Fruit fly (Drosophila melanogaster): Measurements from ENCODE around the gene CG12316.

CG12316 gene

dm6 chr3L:15089083-15089704 is 47.5 kb downstream of the CG12316 start (continued):
- TF ChIP-seq Oli (tag; optimal IDR thresholded peaks at IDR 0.05) (peak; percentile 5), Sox100B (GFP tag; optimal IDR thresholded peaks at IDR 0.05) (peak; percentile 37), CG10147 (GFP tag; optimal IDR thresholded peaks at IDR 0.05) (peak; percentile 5), pnt (GFP tag; optimal IDR thresholded peaks at IDR 0.05) (no peak), CG17612 (GFP tag; IDR thresholded peaks at IDR 0.05) (no peak), bab2 (GFP tag; optimal IDR thresholded peaks at IDR 0.05) (no peak), Fer1 (GFP tag; optimal IDR thresholded peaks at IDR 0.05) (peak; percentile 3), CG11504 (tag; optimal IDR thresholded peaks at IDR 0.05) (peak; percentile 98), cwo (GFP tag; optimal IDR thresholded peaks at IDR 0.05) (peak; percentile 62), gsb-n (tag; optimal IDR thresholded peaks at IDR 0.05) (peak; percentile 3), CG12391 (tag; optimal IDR thresholded peaks at IDR 0.05) (peak; percentile 55), CG18262 (tag; optimal IDR thresholded peaks at IDR 0.05) (peak; percentile 57), Tbp (GFP tag; optimal IDR thresholded peaks at IDR 0.05) (no peak), CG7556 (GFP tag; optimal IDR thresholded peaks at IDR 0.05) (peak; percentile 17), Hr78 (GFP tag; optimal IDR thresholded peaks at IDR 0.05) (peak in 1 of 2 experiments; percentile 33), CG10267 (tag; optimal IDR thresholded peaks at IDR 0.05) (peak; percentile 27), tap (tag; optimal IDR thresholded peaks at IDR 0.05) (peak; percentile 43), PHDP (tag; optimal IDR thresholded peaks at IDR 0.05) (peak; percentile 53), NFAT (GFP tag; IDR thresholded peaks at IDR 0.05) (no peak), Usf (GFP tag; optimal IDR thresholded peaks at IDR 0.05) (no peak), CG15269 (tag; optimal IDR thresholded peaks at IDR 0.05) (peak; percentile 56), row (GFP tag; IDR thresholded peaks at IDR 0.05) (peak; percentile 41; the same call in 2 of the 3 replicates), bsh (GFP tag; optimal IDR thresholded peaks at IDR 0.05) (peak in 1 of 2 experiments; percentile 44), dmrt99B (tag; optimal IDR thresholded peaks at IDR 0.05) (peak; percentile 42), Eip74EF (GFP tag; optimal IDR thresholded peaks at IDR 0.05) (peak in 1 of 2 experiments; percentile 15), Dek (tag; optimal IDR thresholded peaks at IDR 0.05) (peak; percentile 36), MTF-1 (GFP tag; optimal IDR thresholded peaks at IDR 0.05; ENCODE audit: borderline replicate concordance) (no peak), kni (GFP tag; optimal IDR thresholded peaks at IDR 0.05) (no peak), CG4854 (GFP tag; optimal IDR thresholded peaks at IDR 0.05) (no peak), eve (GFP tag; optimal IDR thresholded peaks at IDR 0.05) (no peak), Hr51 (GFP tag; optimal IDR thresholded peaks at IDR 0.05) (peak in 1 of 2 experiments; percentile 65), Sox102F (GFP tag; optimal IDR thresholded peaks at IDR 0.05) (peak; percentile 46), CG13296 (GFP tag; optimal IDR thresholded peaks at IDR 0.05) (peak; percentile 18), Xrp1 (GFP tag; IDR thresholded peaks at IDR 0.05) (0 out of 2 replicates have a peak, but pooled peaks have one; percentile 6), sd (tag; optimal IDR thresholded peaks at IDR 0.05) (peak; percentile 14), nerfin-1 (tag; optimal IDR thresholded peaks at IDR 0.05) (no peak), Blimp-1 (GFP tag; optimal IDR thresholded peaks at IDR 0.05) (peak; percentile 82), CG8924 (tag; optimal IDR thresholded peaks at IDR 0.05) (peak; percentile 31), Mad (GFP tag; optimal IDR thresholded peaks at IDR 0.05) (no peak), CG2712 (tag; optimal IDR thresholded peaks at IDR 0.05) (peak; percentile 63), unc-4 (GFP tag; IDR thresholded peaks at IDR 0.05; ENCODE audit: partially characterized antibody) (no peak)
